Worm (Caenorhabditis elegans) whole organism, L4 larva: ENCODE measurements around the gene anp-1.

Experiments used
- F44E2.7 ChIP-seq: fragments of 200-800 bp; sonication (Bioruptor generic); IDR thresholded peaks from 2 replicates; pipeline ENCODE4 v2.1.2; 2022; ENCODE audit warnings: missing genetic modification characterization, missing compliant biosample characterization
- T20F7.1 ChIP-seq: fragments of 200-800 bp; sonication (Bioruptor generic); optimal IDR thresholded peaks from 2 replicates; lab custom pipeline; 2018; ENCODE audit warnings: mild to moderate bottlenecking, missing genetic modification characterization, missing compliant biosample characterization
- Y105C5A.15 ChIP-seq: fragments of 200-800 bp; sonication (Bioruptor generic); IDR thresholded peaks from 2 replicates; pipeline ENCODE4 v1.3.6; 2022; ENCODE audit warnings: missing genetic modification characterization, missing compliant biosample characterization
- ZK546.5 ChIP-seq, 2 experiments: sonication (generic microtip); optimal IDR thresholded peaks; 2 replicates each; lab custom pipeline; 2017; ENCODE audit warnings: missing biosample characterization in 2 of 2, missing genetic modification characterization in 2 of 2
- attf-4 ChIP-seq: sonication (generic microtip); optimal IDR thresholded peaks from 3 replicates; lab custom pipeline; 2017; ENCODE audit warnings: missing biosample characterization, missing genetic modification characterization
- ceh-82 ChIP-seq: sonication (generic microtip); optimal IDR thresholded peaks from 2 replicates; lab custom pipeline; 2017; ENCODE audit warnings: missing biosample characterization, missing genetic modification characterization
- daf-16 ChIP-seq, 3 experiments: sonication (generic microtip); optimal IDR thresholded peaks; 2 replicates each; lab custom pipeline; 2016 to 2017; ENCODE audit warnings: missing genetic modification characterization in 3 of 3, missing genetic modification reagents in 3 of 3, mild to moderate bottlenecking in 2 of 3, missing compliant biosample characterization in 2 of 3, missing biosample characterization in 1 of 3, moderate library complexity in 1 of 3
- dmd-6 ChIP-seq: fragments of 200-800 bp; sonication (Bioruptor generic); IDR thresholded peaks from 2 replicates; pipeline ENCODE4 v1.3.6; 2022; ENCODE audit warnings: missing genetic modification reagents, missing genetic modification characterization, missing compliant biosample characterization
- dmd-8 ChIP-seq: fragments of 200-800 bp; sonication (Bioruptor generic); IDR thresholded peaks from 2 replicates; pipeline ENCODE4 v1.3.6; 2022; ENCODE audit warnings: missing genetic modification characterization, missing compliant biosample characterization
- duxl-1 ChIP-seq: sonication (generic microtip); optimal IDR thresholded peaks from 2 replicates; lab custom pipeline; 2016; ENCODE audit warnings: mild to moderate bottlenecking, missing genetic modification characterization, moderate library complexity, missing compliant biosample characterization; ENCODE audit not compliant: poor library complexity
- egl-27 ChIP-seq: sonication (generic microtip); optimal IDR thresholded peaks from 3 replicates; lab custom pipeline; 2017; ENCODE audit warnings: missing biosample characterization, missing genetic modification reagents, missing genetic modification characterization
- hlh-11 ChIP-seq: fragments of 200-800 bp; sonication (Bioruptor generic); optimal IDR thresholded peaks from 2 replicates; lab custom pipeline; 2018; ENCODE audit warnings: mild to moderate bottlenecking, missing genetic modification characterization, missing compliant biosample characterization
- hlh-30 ChIP-seq: sonication (generic microtip); optimal IDR thresholded peaks from 2 replicates; lab custom pipeline; 2017; ENCODE audit warnings: antibody characterized with exemption, mild to moderate bottlenecking, missing genetic modification characterization, missing compliant biosample characterization; ENCODE audit not compliant: insufficient read depth
- jun-1 ChIP-seq: fragments of 150-350 bp; optimal IDR thresholded peaks from 2 replicates; lab custom pipeline; 2014; ENCODE audit warnings: missing biosample characterization, missing genetic modification reagents, missing genetic modification characterization
- lim-7 ChIP-seq: fragments of 200-800 bp; sonication (Bioruptor generic); IDR thresholded peaks from 2 replicates; pipeline ENCODE4 v1.3.6; 2022; ENCODE audit warnings: missing genetic modification characterization, missing compliant biosample characterization
- lin-1 ChIP-seq: fragments of 200-800 bp; sonication (Bioruptor generic); IDR thresholded peaks from 2 replicates; pipeline ENCODE4 v1.3.6; 2022; ENCODE audit warnings: missing genetic modification reagents, missing genetic modification characterization, missing compliant biosample characterization
- lin-15B ChIP-seq: fragments of 150-350 bp; sonication (generic microtip); optimal IDR thresholded peaks from 3 replicates; lab custom pipeline; 2014; ENCODE audit warnings: missing biosample characterization, missing genetic modification characterization
- lin-38 ChIP-seq: fragments of 200-800 bp; sonication (Bioruptor generic); IDR thresholded peaks from 2 replicates; pipeline ENCODE4 v1.3.6; 2022; ENCODE audit warnings: missing genetic modification reagents, missing genetic modification characterization, missing compliant biosample characterization
- mep-1 ChIP-seq: fragments of 150-350 bp; sonication (generic microtip); optimal IDR thresholded peaks from 3 replicates; lab custom pipeline; 2014; ENCODE audit warnings: missing biosample characterization, missing genetic modification characterization
- nhr-10 ChIP-seq: fragments of 150-350 bp; optimal IDR thresholded peaks from 2 replicates; lab custom pipeline; 2014; ENCODE audit warnings: missing biosample characterization, missing genetic modification characterization
- nhr-102 ChIP-seq: sonication (generic microtip); optimal IDR thresholded peaks from 2 replicates; lab custom pipeline; 2016; ENCODE audit warnings: mild to moderate bottlenecking, missing genetic modification characterization, moderate library complexity, missing compliant biosample characterization
- nhr-11 ChIP-seq: fragments of 150-350 bp; optimal IDR thresholded peaks from 2 replicates; lab custom pipeline; 2014; ENCODE audit warnings: missing biosample characterization, missing genetic modification characterization
- nhr-28 ChIP-seq: fragments of 150-350 bp; optimal IDR thresholded peaks from 2 replicates; lab custom pipeline; 2014; ENCODE audit warnings: missing biosample characterization, missing genetic modification characterization
- nhr-48 ChIP-seq: sonication (generic microtip); optimal IDR thresholded peaks from 2 replicates; lab custom pipeline; 2016; ENCODE audit warnings: mild to moderate bottlenecking, missing genetic modification characterization, missing compliant biosample characterization
- nhr-77 ChIP-seq: fragments of 150-350 bp; optimal IDR thresholded peaks from 2 replicates; lab custom pipeline; 2014; ENCODE audit warnings: missing biosample characterization, missing genetic modification characterization
- pha-4 ChIP-seq, 2 experiments: fragments of 150-350 bp in 1 of 2; fragments of 200-800 bp in 1 of 2; sonication (Bioruptor generic) in 1 of 2; IDR thresholded peaks in 1 of 2; optimal IDR thresholded peaks in 1 of 2; 2 replicates each; pipeline versions ENCODE4 v1.3.6 to Lab custom; 2014 to 2022; ENCODE audit warnings: missing genetic modification characterization in 2 of 2, missing genetic modification reagents in 2 of 2, missing biosample characterization in 1 of 2, missing compliant biosample characterization in 1 of 2
- php-3 ChIP-seq: fragments of 200-800 bp; sonication (Bioruptor generic); IDR thresholded peaks from 2 replicates; pipeline ENCODE4 v1.3.6; 2022; ENCODE audit warnings: missing genetic modification reagents, missing genetic modification characterization, missing compliant biosample characterization
- pqm-1 ChIP-seq: sonication (generic microtip); optimal IDR thresholded peaks from 2 replicates; lab custom pipeline; 2017; ENCODE audit warnings: missing biosample characterization, missing genetic modification characterization
- sdz-12 ChIP-seq: fragments of 200-800 bp; sonication (Bioruptor generic); optimal IDR thresholded peaks from 2 replicates; lab custom pipeline; 2018; ENCODE audit warnings: mild to moderate bottlenecking, missing genetic modification characterization, missing compliant biosample characterization
- skn-1 ChIP-seq: fragments of 150-350 bp; optimal IDR thresholded peaks from 2 replicates; lab custom pipeline; 2014; ENCODE audit warnings: missing biosample characterization, missing genetic modification characterization
- spr-3 ChIP-seq: fragments of 200-800 bp; sonication (Bioruptor generic); optimal IDR thresholded peaks from 2 replicates; lab custom pipeline; 2018; ENCODE audit warnings: mild to moderate bottlenecking, missing genetic modification characterization, missing compliant biosample characterization
- unc-39 ChIP-seq: sonication (generic microtip); optimal IDR thresholded peaks from 2 replicates; lab custom pipeline; 2017; ENCODE audit warnings: missing biosample characterization, missing genetic modification characterization
- unc-62 ChIP-seq, 3 experiments: fragments of 150-350 bp in 1 of 3; sonication (generic microtip); optimal IDR thresholded peaks in 2 of 3; peaks in 1 of 3; 1 replicate in 1 of 3; 2 replicates in 2 of 3; lab custom pipeline; 2014 to 2017; ENCODE audit warnings: missing biosample characterization in 3 of 3, missing genetic modification characterization in 3 of 3, missing genetic modification reagents in 3 of 3, missing genotype in 1 of 3
- zfp-2 ChIP-seq: sonication (generic microtip); optimal IDR thresholded peaks from 2 replicates; lab custom pipeline; 2016; ENCODE audit warnings: mild to moderate bottlenecking, missing genetic modification characterization, missing compliant biosample characterization
- ztf-11 ChIP-seq: fragments of 150-350 bp; optimal IDR thresholded peaks from 2 replicates; lab custom pipeline; 2014; ENCODE audit warnings: missing biosample characterization, missing genetic modification characterization

anp-1 gene

ce11 chrV:12822065-12822464 lies 37.2 kb upstream of the anp-1 start (continued):
- TF ChIP-seq hlh-11 (tag; lab: Kevin White, UChicago) = peak; percentile 53
- no peak for TF ChIP-seq ZK546.5 (tag; optimal IDR thresholded peaks at IDR 0.05; lab: Kevin White, UChicago)
- TF ChIP-seq skn-1 = no peak
- no peak for TF ChIP-seq daf-16 (GFP tag; optimal IDR thresholded peaks at IDR 0.05; lab: Kevin White, UChicago)
- TF ChIP-seq daf-16 (tag; optimal IDR thresholded peaks at IDR 0.05; lab: Kevin White, UChicago) = peak; percentile 11

ce11 chrV:12824777-12825176 lies 34.5 kb upstream of the anp-1 start, which contains the start of gene ugt-16:
TSS of gene ugt-16 (plus strand) at chrV:12825024.
- TF ChIP-seq nhr-77 (tag; lab: Kevin White, UChicago) = peak; percentile 19
- TF ChIP-seq daf-16 (GFP tag; optimal IDR thresholded peaks at IDR 0.05; lab: Kevin White, UChicago) = no peak
- peak; percentile 2 for TF ChIP-seq daf-16 (tag; optimal IDR thresholded peaks at IDR 0.05; lab: Kevin White, UChicago)
- no peak for TF ChIP-seq ztf-11 (tag; lab: Kevin White, UChicago)
- peak; percentile 77 for TF ChIP-seq nhr-28 (tag; lab: Kevin White, UChicago)
- TF ChIP-seq attf-4 (tag; lab: Kevin White, UChicago) = no peak
- no peak for TF ChIP-seq pha-4 (GFP tag; IDR thresholded peaks at IDR 0.05; lab: Robert Waterston, UW)
- no peak for TF ChIP-seq pha-4 (tag; optimal IDR thresholded peaks at IDR 0.05; lab: Kevin White, UChicago)
- TF ChIP-seq nhr-11 (tag; lab: Kevin White, UChicago) = no peak
- TF ChIP-seq zfp-2 (tag; lab: Kevin White, UChicago) = no peak
- no peak for TF ChIP-seq hlh-30 (tag; lab: Kevin White, UChicago)
- peak; percentile 10 for TF ChIP-seq nhr-102 (tag; lab: Kevin White, UChicago)
- TF ChIP-seq pqm-1 (tag; lab: Kevin White, UChicago) = peak; percentile 50
- TF ChIP-seq dmd-8 (GFP tag; lab: Robert Waterston, UW) = no peak
- no peak for TF ChIP-seq ceh-82 (tag; lab: Kevin White, UChicago)
- TF ChIP-seq unc-62 (GFP tag; optimal IDR thresholded peaks at IDR 0.05 in 1 of 2; lab: Kevin White, UChicago) = peak in 1 of 2 experiments; percentile 6
- no peak for TF ChIP-seq unc-62 (tag; optimal IDR thresholded peaks at IDR 0.05; lab: Kevin White, UChicago)
- TF ChIP-seq nhr-48 (tag; lab: Kevin White, UChicago) = no peak
- TF ChIP-seq dmd-6 (GFP tag; lab: Robert Waterston, UW) = peak; percentile 24; the same call in 1 of the 2 replicates
- no peak for TF ChIP-seq Y105C5A.15
- no peak for TF ChIP-seq jun-1 (tag; lab: Kevin White, UChicago)
- TF ChIP-seq lin-38 (GFP tag; lab: Robert Waterston, UW) = no peak

- TF ChIP-seq sdz-12 (GFP tag; lab: Kevin White, UChicago) (no peak), ztf-11 (tag; lab: Kevin White, UChicago) (no peak), lin-15B (no peak), nhr-77 (tag; lab: Kevin White, UChicago) (no peak), mep-1 (tag; lab: Kevin White, UChicago) (no peak), spr-3 (GFP tag; lab: Kevin White, UChicago) (no peak), hlh-11 (tag; lab: Kevin White, UChicago) (no peak), F44E2.7 (no peak), duxl-1 (tag; lab: Kevin White, UChicago) (no peak), unc-39 (tag; lab: Kevin White, UChicago) (no peak), ceh-82 (tag; lab: Kevin White, UChicago) (no peak), nhr-48 (tag; lab: Kevin White, UChicago) (no peak), T20F7.1 (GFP tag; lab: Kevin White, UChicago) (no peak), egl-27 (no peak), php-3 (no peak), lim-7 (GFP tag; lab: Robert Waterston, UW) (no peak), nhr-10 (tag; lab: Kevin White, UChicago) (no peak), dmd-6 (GFP tag; lab: Robert Waterston, UW) (no peak), hlh-30 (tag; lab: Kevin White, UChicago) (no peak), lin-1 (GFP tag; lab: Robert Waterston, UW) (no peak)
These were observed 32.0 kb upstream of the anp-1 start, which contains the start of gene ugt-15 for ce11 chrV:12827219-12827618. TSS of gene ugt-15 (plus strand) at chrV:12827519.
